Fruit fly (Drosophila melanogaster) whole organism, pupa: ENCODE measurements around the gene caz.

Source experiments
- CG10348 ChIP-seq: fragments of 200-800 bp; sonication (Bioruptor generic); IDR thresholded peaks from 2 replicates; pipeline ENCODE4 v1.3.6; 2022; ENCODE audit warnings: missing biosample characterization, missing genetic modification characterization
- CG12605 ChIP-seq: fragments of 200-800 bp; sonication (Bioruptor generic); IDR thresholded peaks from 2 replicates; pipeline ENCODE4 v1.3.6; 2022; ENCODE audit warnings: missing biosample characterization, missing genetic modification characterization
- CG13204 ChIP-seq: fragments of 200-800 bp; sonication (Bioruptor generic); optimal IDR thresholded peaks from 2 replicates; lab custom pipeline; 2018; ENCODE audit warnings: missing biosample characterization, mild to moderate bottlenecking, missing genetic modification characterization, moderate library complexity
- CG14655 ChIP-seq: fragments of 200-800 bp; sonication (Bioruptor generic); optimal IDR thresholded peaks from 3 replicates; lab custom pipeline; 2017; ENCODE audit warnings: mild to moderate bottlenecking, missing biosample characterization, missing genetic modification reagents, missing genetic modification characterization
- CG15710 ChIP-seq: fragments of 200-800 bp; sonication (Bioruptor generic); optimal IDR thresholded peaks from 2 replicates; lab custom pipeline; 2018; ENCODE audit warnings: missing biosample characterization, mild to moderate bottlenecking, missing genetic modification characterization, moderate library complexity
- CG17806 ChIP-seq: fragments of 200-800 bp; sonication (Bioruptor generic); optimal IDR thresholded peaks from 2 replicates; lab custom pipeline; 2018; ENCODE audit warnings: missing biosample characterization, mild to moderate bottlenecking, missing genetic modification characterization, moderate library complexity
- CG32121 ChIP-seq: fragments of 200-800 bp; sonication (Bioruptor generic); IDR thresholded peaks from 2 replicates; pipeline ENCODE4 v1.3.6; 2022; ENCODE audit warnings: missing biosample characterization, missing genetic modification characterization
- CG34367 ChIP-seq: fragments of 200-800 bp; sonication (Bioruptor generic); optimal IDR thresholded peaks from 2 replicates; lab custom pipeline; 2018; ENCODE audit warnings: missing biosample characterization, mild to moderate bottlenecking, missing genetic modification characterization
- CG4496 ChIP-seq: fragments of 200-800 bp; sonication (Bioruptor generic); IDR thresholded peaks from 3 replicates; pipeline ENCODE4 v1.3.6; 2022; ENCODE audit warnings: missing biosample characterization, missing genetic modification characterization
- CG8159 ChIP-seq: fragments of 200-800 bp; sonication (Bioruptor generic); optimal IDR thresholded peaks from 3 replicates; lab custom pipeline; 2018; ENCODE audit warnings: missing biosample characterization, mild to moderate bottlenecking, missing genetic modification characterization, moderate library complexity
- CG8301 ChIP-seq: fragments of 200-800 bp; sonication (Bioruptor generic); optimal IDR thresholded peaks from 2 replicates; lab custom pipeline; 2018; ENCODE audit warnings: missing biosample characterization, mild to moderate bottlenecking, missing genetic modification characterization
- CG9948 ChIP-seq: fragments of 200-800 bp; sonication (Bioruptor generic); optimal IDR thresholded peaks from 2 replicates; lab custom pipeline; 2018; ENCODE audit warnings: missing biosample characterization, mild to moderate bottlenecking, missing genetic modification characterization, moderate library complexity
- D1 ChIP-seq: fragments of 200-800 bp; sonication (Bioruptor generic); optimal IDR thresholded peaks from 2 replicates; lab custom pipeline; 2018; ENCODE audit warnings: missing biosample characterization, mild to moderate bottlenecking, missing genetic modification characterization, moderate library complexity
- EcR ChIP-seq: fragments of 200-800 bp; sonication (Bioruptor generic); optimal IDR thresholded peaks from 3 replicates; lab custom pipeline; 2019; ENCODE audit warnings: missing biosample characterization, missing genetic modification characterization, mild to moderate bottlenecking, moderate library complexity, missing genetic modification reagents
- Ets98B ChIP-seq: fragments of 200-800 bp; sonication (Bioruptor generic); IDR thresholded peaks from 2 replicates; pipeline ENCODE4 v1.3.6; 2022; ENCODE audit warnings: missing biosample characterization, missing genetic modification characterization
- Pif1A ChIP-seq: fragments of 200-800 bp; sonication (Bioruptor generic); optimal IDR thresholded peaks from 3 replicates; lab custom pipeline; 2016; ENCODE audit warnings: missing biosample characterization, missing genetic modification characterization
- Pif1B ChIP-seq: fragments of 200-800 bp; sonication (Bioruptor generic); optimal IDR thresholded peaks from 3 replicates; lab custom pipeline; 2016; ENCODE audit warnings: missing biosample characterization, missing genetic modification characterization
- Snoo ChIP-seq: fragments of 200-800 bp; sonication (Bioruptor generic); optimal IDR thresholded peaks from 3 replicates; lab custom pipeline; 2017; ENCODE audit warnings: missing biosample characterization, mild to moderate bottlenecking, missing genetic modification characterization, inconsistent platforms
- fd96Ca ChIP-seq: fragments of 200-800 bp; sonication (Bioruptor generic); IDR thresholded peaks from 3 replicates; pipeline ENCODE4 v1.3.6; 2022; ENCODE audit warnings: missing biosample characterization, missing genetic modification characterization
- gl ChIP-seq: fragments of 200-800 bp; sonication (Bioruptor generic); optimal IDR thresholded peaks from 2 replicates; lab custom pipeline; 2018; ENCODE audit warnings: missing biosample characterization, mild to moderate bottlenecking, missing genetic modification characterization
- rn ChIP-seq: fragments of 200-800 bp; sonication (Bioruptor generic); IDR thresholded peaks from 2 replicates; pipeline ENCODE4 v1.3.6; 2022; ENCODE audit warnings: missing biosample characterization, missing genetic modification characterization

The caz gene

dm6 chrX:16313078-16313875 lies 24.7 kb downstream of the caz start, which contains the start of the genes CG9915 and SWIP:
CG9915 (minus strand) TSS chrX:16313138.
SWIP (plus strand) TSS chrX:16313709.
- peak; percentile 3 for TF ChIP-seq CG15710 (tag; lab: Kevin White, UChicago)
- TF ChIP-seq CG14655 (GFP tag; lab: Kevin White, UChicago), result no peak
- TF ChIP-seq EcR (GFP tag; lab: Kevin White, UChicago), result no peak
- TF ChIP-seq CG4496, result 0 out of 3 replicates have a peak, but pooled peaks have one; percentile 18
- TF ChIP-seq CG12605 (GFP tag; lab: Robert Waterston, UW), result no peak
- no peak for TF ChIP-seq CG10348 (GFP tag; lab: Robert Waterston, UW)
- TF ChIP-seq CG17806, result no peak

DNA sequence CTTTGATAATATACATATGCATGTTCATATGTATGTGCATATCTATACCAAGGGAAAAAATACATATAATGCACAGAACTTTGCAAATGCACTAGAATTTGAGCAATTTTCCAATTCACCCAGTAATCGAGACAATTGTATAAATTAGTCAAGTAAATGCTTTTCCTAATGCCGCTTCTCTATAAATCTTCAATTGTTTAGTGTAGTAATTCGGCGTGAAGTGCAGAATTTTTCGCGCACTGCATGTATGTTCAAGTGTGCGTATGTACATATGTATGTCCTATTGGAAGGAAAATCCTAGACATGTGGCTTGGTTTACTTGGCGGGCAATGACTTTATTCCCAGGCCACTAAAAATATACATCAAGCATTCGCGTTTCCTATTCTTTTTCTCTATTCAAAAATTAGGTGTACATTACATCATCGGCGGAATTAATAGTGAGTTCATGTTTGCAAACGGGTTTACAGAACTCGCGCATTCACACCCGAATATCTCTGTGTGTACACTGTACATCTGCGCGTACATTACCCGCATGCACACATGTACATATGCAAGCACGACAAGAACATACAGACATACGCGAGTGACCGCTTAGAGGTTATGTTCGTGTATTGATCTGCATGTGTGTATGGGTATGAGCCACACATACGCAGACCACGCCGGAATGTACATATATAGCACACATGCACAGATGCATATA lies 30.4 kb downstream of the caz start:
- TF ChIP-seq EcR (GFP tag; lab: Kevin White, UChicago) (peak; percentile 94), CG4496 (peak; percentile 87), fd96Ca (GFP tag; lab: Robert Waterston, UW) (peak; percentile 83), CG10348 (GFP tag; lab: Robert Waterston, UW) (no peak), CG15710 (tag; lab: Kevin White, UChicago) (peak; percentile 68), D1 (tag; lab: Kevin White, UChicago) (no peak), Pif1B (GFP tag; lab: Kevin White, UChicago) (peak; percentile 86), CG34367 (tag; lab: Kevin White, UChicago) (peak; percentile 71), CG12605 (GFP tag; lab: Robert Waterston, UW) (peak; percentile 68), rn (GFP tag; lab: Robert Waterston, UW) (peak; percentile 64), CG8159 (peak; percentile 76), CG8301 (peak; percentile 76), Ets98B (GFP tag; lab: Robert Waterston, UW) (peak; percentile 73), CG14655 (GFP tag; lab: Kevin White, UChicago) (no peak), Snoo (tag; lab: Kevin White, UChicago) (peak; percentile 39), CG9948 (tag; lab: Kevin White, UChicago) (peak; percentile 79), Pif1A (peak; percentile 82), CG17806 (peak; percentile 77), gl (no peak), CG32121 (GFP tag; lab: Robert Waterston, UW) (peak; percentile 48; the same call in 1 of the 2 replicates)

dm6 chrX:16319558-16319924 lies 30.9 kb downstream of the caz start:
- TF ChIP-seq fd96Ca (GFP tag; lab: Robert Waterston, UW) (no peak), CG14655 (GFP tag; lab: Kevin White, UChicago) (no peak), CG8301 (no peak), CG8159 (no peak), Pif1B (GFP tag; lab: Kevin White, UChicago) (no peak), CG4496 (no peak), D1 (tag; lab: Kevin White, UChicago) (no peak), rn (GFP tag; lab: Robert Waterston, UW) (no peak), CG12605 (GFP tag; lab: Robert Waterston, UW) (no peak), gl (no peak), CG10348 (GFP tag; lab: Robert Waterston, UW) (no peak), CG15710 (tag; lab: Kevin White, UChicago) (no peak)
- TF ChIP-seq, all 21 proteins: peak for 0

DNA sequence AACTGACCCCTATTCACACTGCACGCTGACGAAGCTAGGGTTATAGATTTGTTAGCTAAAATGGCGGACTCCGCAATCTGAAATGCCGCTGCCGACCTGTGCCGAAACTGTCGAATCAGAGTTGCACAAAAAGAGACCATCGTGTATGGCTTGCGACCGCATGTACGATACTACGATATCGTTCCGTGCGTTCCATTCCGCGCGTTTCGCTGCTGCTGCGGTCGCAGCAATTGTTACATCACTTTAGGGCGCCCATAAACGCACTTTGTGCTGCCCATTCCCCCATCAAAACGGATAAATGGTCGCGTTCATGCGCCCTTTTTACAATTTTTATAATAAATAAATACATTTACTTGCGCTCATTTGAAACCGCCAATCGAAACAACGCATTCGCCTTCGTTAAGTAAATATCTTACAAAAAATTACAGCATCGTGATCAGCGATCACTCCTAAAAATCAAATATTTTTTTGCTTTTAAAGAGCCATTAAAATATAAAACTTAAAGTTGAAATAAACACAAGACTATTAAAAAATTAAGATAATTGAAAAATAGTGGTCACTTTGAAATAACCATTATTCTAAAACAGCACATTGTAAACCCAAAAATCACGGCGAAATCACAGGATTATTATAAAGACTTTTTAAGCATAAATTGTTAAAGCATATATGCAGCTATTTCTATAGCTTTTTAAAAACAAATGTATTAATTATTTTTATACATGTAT lies 31.7 kb downstream of the caz start, which contains the start of gene Cyp1:
Cyp1 (minus strand) TSS at position 174 of the 725 bp plus-strand sequence.
- no peak for TF ChIP-seq Pif1A
- TF ChIP-seq Pif1B (GFP tag; lab: Kevin White, UChicago), result peak; percentile 44
- no peak for TF ChIP-seq CG8159
- no peak for TF ChIP-seq CG17806
- peak; percentile 59; the same call in 2 of the 3 replicates for TF ChIP-seq fd96Ca (GFP tag; lab: Robert Waterston, UW)
- peak; percentile 45; the same call in 1 of the 3 replicates for TF ChIP-seq CG4496
- no peak for TF ChIP-seq D1 (tag; lab: Kevin White, UChicago)
- no peak for TF ChIP-seq CG8301
- no peak for TF ChIP-seq CG14655 (GFP tag; lab: Kevin White, UChicago)
- no peak for TF ChIP-seq CG15710 (tag; lab: Kevin White, UChicago)
- peak; percentile 50 for TF ChIP-seq CG12605 (GFP tag; lab: Robert Waterston, UW)
- TF ChIP-seq gl, result no peak
- no peak for TF ChIP-seq rn (GFP tag; lab: Robert Waterston, UW)
- no peak for TF ChIP-seq CG9948 (tag; lab: Kevin White, UChicago)
- no peak for TF ChIP-seq CG34367 (tag; lab: Kevin White, UChicago)
- TF ChIP-seq EcR (GFP tag; lab: Kevin White, UChicago), result peak; percentile 6
- no peak for TF ChIP-seq CG13204 (GFP tag; lab: Kevin White, UChicago)
- peak; percentile 42 for TF ChIP-seq Ets98B (GFP tag; lab: Robert Waterston, UW)
- peak; percentile 16 for TF ChIP-seq Snoo (tag; lab: Kevin White, UChicago)
- TF ChIP-seq CG10348 (GFP tag; lab: Robert Waterston, UW), result no peak

DNA sequence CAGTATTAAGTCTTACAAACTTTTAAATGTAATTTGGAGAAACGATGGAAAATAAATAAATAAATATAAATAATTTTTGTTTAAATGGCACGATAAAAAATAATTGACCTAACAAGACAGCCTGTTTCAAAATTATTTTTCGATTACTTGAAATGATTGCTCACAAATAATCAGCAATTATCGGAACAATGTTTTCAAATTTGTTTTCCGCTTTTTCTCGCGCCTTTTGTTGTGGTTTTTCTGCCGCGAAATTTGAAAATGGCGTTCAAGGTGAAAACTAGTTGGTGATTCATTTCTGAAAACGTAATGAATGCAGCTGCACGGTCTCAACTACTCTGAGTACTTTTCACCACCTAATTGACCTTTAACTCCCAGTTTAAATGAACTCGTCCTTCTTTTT lies 32.4 kb downstream of the caz start:
- TF ChIP-seq CG15710 (tag; lab: Kevin White, UChicago) (no peak), EcR (GFP tag; lab: Kevin White, UChicago) (no peak), CG14655 (GFP tag; lab: Kevin White, UChicago) (no peak), CG12605 (GFP tag; lab: Robert Waterston, UW) (no peak), rn (GFP tag; lab: Robert Waterston, UW) (no peak), D1 (tag; lab: Kevin White, UChicago) (no peak), CG32121 (GFP tag; lab: Robert Waterston, UW) (no peak), CG10348 (GFP tag; lab: Robert Waterston, UW) (no peak), fd96Ca (GFP tag; lab: Robert Waterston, UW) (no peak), CG17806 (no peak), Snoo (tag; lab: Kevin White, UChicago) (no peak), Ets98B (GFP tag; lab: Robert Waterston, UW) (no peak), CG13204 (GFP tag; lab: Kevin White, UChicago) (no peak), CG8159 (no peak), CG9948 (tag; lab: Kevin White, UChicago) (no peak), CG8301 (no peak), gl (no peak), Pif1A (no peak)
